Worm (Caenorhabditis elegans): Measurements from ENCODE around the gene scl-2.

Gene scl-2

ce11 chrIV:13098652-13099051, 41.1 kb downstream of the scl-2 start, which contains the start of the genes dli-1, tin-9.2 and exos-4.1 (continued):
- TF ChIP-seq cebp-1 (GFP tag; IDR thresholded peaks at IDR 0.05) (no peak), cebp-1 (tag; optimal IDR thresholded peaks at IDR 0.05) (peak; percentile 77), ztf-25 (GFP tag; IDR thresholded peaks at IDR 0.05) (no peak), chd-7 (tag; optimal IDR thresholded peaks at IDR 0.05) (no peak), dpl-1 (GFP tag; optimal IDR thresholded peaks at IDR 0.05) (peak; percentile 58), nhr-27 (tag; optimal IDR thresholded peaks at IDR 0.05) (no peak), ceh-79 (tag; optimal IDR thresholded peaks at IDR 0.05) (no peak), snpc-4 (GFP tag; optimal IDR thresholded peaks at IDR 0.05) (peak; percentile 46), snpc-4 (tag; optimal IDR thresholded peaks at IDR 0.05) (peak in 3 of 4 experiments; percentile 4 to 73 (median 68)), dox-1 (GFP tag; IDR thresholded peaks at IDR 0.05) (peak; percentile 77), hsf-1 (GFP tag; IDR thresholded peaks at IDR 0.05) (no peak), nfya-2 (GFP tag; IDR thresholded peaks at IDR 0.05) (no peak), ztf-3 (GFP tag; optimal IDR thresholded peaks at IDR 0.05) (no peak), F57A8.1 (GFP tag; optimal IDR thresholded peaks at IDR 0.05) (no peak), nhr-120 (GFP tag; IDR thresholded peaks at IDR 0.05) (no peak), mxl-1 (tag; optimal IDR thresholded peaks at IDR 0.05) (no peak), tbp1 (GFP tag; optimal IDR thresholded peaks at IDR 0.05) (peak; percentile 44), snpc-3.4 (tag; optimal IDR thresholded peaks at IDR 0.05) (peak; percentile 6), lin-35 (GFP tag; optimal IDR thresholded peaks at IDR 0.05) (peak in 1 of 3 experiments; percentile 25), nfya-1 (tag; optimal IDR thresholded peaks at IDR 0.05; ENCODE audit: borderline replicate concordance, insufficient read depth) (no peak), lin-54 (GFP tag; optimal IDR thresholded peaks at IDR 0.05) (peak; percentile 71), F22D6.2 (tag; optimal IDR thresholded peaks at IDR 0.05) (no peak), zfh-2 (GFP tag; conservative IDR thresholded peaks at IDR 0.05) (no peak), Y67H2A.10 (GFP tag; conservative IDR thresholded peaks at IDR 0.05) (no peak), rec-8 (tag; optimal IDR thresholded peaks at IDR 0.05) (no peak), tbx-9 (tag; optimal IDR thresholded peaks at IDR 0.05; ENCODE audit: borderline replicate concordance) (no peak), snpc-1.3 (tag; optimal IDR thresholded peaks at IDR 0.05; ENCODE audit: insufficient read depth) (peak; percentile 77), madf-6 (GFP tag; IDR thresholded peaks at IDR 0.05) (peak; percentile 70), F49E8.2 (tag; optimal IDR thresholded peaks at IDR 0.05; ENCODE audit: insufficient read depth) (peak; percentile 43), ekl-4 (GFP tag; IDR thresholded peaks at IDR 0.05) (no peak), sea-2 (GFP tag; IDR thresholded peaks at IDR 0.05) (no peak), lag-1 (GFP tag; IDR thresholded peaks at IDR 0.05) (no peak), ztf-28 (GFP tag; IDR thresholded peaks at IDR 0.05) (no peak), bed-2 (GFP tag; IDR thresholded peaks at IDR 0.05) (no peak), D2030.7 (GFP tag; IDR thresholded peaks at IDR 0.05) (peak; percentile 52), let-607 (tag; optimal IDR thresholded peaks at IDR 0.05) (no peak), hmg-1.2 (GFP tag; IDR thresholded peaks at IDR 0.05) (peak; percentile 98), lin-40 (tag; optimal IDR thresholded peaks at IDR 0.05) (peak; percentile 63), B0336.3 (GFP tag; IDR thresholded peaks at IDR 0.05) (no peak), F57C9.4 (tag; optimal IDR thresholded peaks at IDR 0.05) (no peak), hrde-1 (tag; optimal IDR thresholded peaks at IDR 0.05; ENCODE audit: borderline replicate concordance) (no peak), lin-26 (GFP tag; IDR thresholded peaks at IDR 0.05) (no peak), attf-3 (GFP tag; conservative IDR thresholded peaks at IDR 0.05) (peak; percentile 29; the same call in 1 of the 2 replicates), aptf-3 (GFP tag; IDR thresholded peaks at IDR 0.05) (no peak), egl-18 (GFP tag; IDR thresholded peaks at IDR 0.05) (no peak)
